Fruit fly (Drosophila melanogaster): Measurements from ENCODE around the gene Gss1.

DNA sequence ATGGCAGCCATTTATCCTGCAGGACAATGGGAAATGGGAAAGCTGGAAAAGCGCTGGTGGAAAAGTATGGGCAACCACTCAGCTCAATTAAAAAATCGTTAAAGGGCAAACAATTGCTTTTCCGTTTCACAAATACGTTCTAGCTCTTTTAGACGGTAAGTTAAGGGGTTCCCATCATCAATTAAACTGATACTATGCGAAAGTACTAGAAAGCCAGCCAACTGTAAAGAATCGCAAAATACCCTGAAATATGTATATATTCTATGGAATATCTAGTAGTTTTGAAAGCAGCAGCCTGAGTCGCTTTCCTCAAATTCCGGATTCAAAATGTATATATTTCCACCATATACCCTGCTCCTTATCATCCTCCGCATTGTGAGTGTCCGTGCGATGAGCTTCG lies 5.9 kb upstream of the Gss1 start, which contains the start of gene CG12985:
- no peak for TF ChIP-seq CG34367 (tag; optimal IDR thresholded peaks at IDR 0.05)
- TF ChIP-seq Pif1B (GFP tag; optimal IDR thresholded peaks at IDR 0.05) = no peak
- no peak for TF ChIP-seq Snoo (tag; optimal IDR thresholded peaks at IDR 0.05)
- TF ChIP-seq CG9948 (tag; optimal IDR thresholded peaks at IDR 0.05) = no peak
- TF ChIP-seq CG8301 (tag; optimal IDR thresholded peaks at IDR 0.05) = no peak
- no peak for TF ChIP-seq EcR (GFP tag; optimal IDR thresholded peaks at IDR 0.05)

Data from whole organism, pupa.